Fruit fly (Drosophila melanogaster) whole organism, adult: ENCODE data around the gene PGRP-SB2.

Experiments used
- CG12768 ChIP-seq: fragments of 200-800 bp; sonication (Bioruptor generic); optimal IDR thresholded peaks from 2 replicates; lab custom pipeline; 2017; ENCODE audit warnings: missing biosample characterization, missing genetic modification characterization, mild to moderate bottlenecking, moderate library complexity, missing genetic modification reagents
- CG14711 ChIP-seq: fragments of 200-800 bp; sonication (Bioruptor generic); optimal IDR thresholded peaks from 2 replicates; lab custom pipeline; 2018; ENCODE audit warnings: missing biosample characterization, mild to moderate bottlenecking, missing genetic modification characterization, moderate library complexity
- CG1620 ChIP-seq: fragments of 200-800 bp; sonication (Bioruptor generic); optimal IDR thresholded peaks from 2 replicates; lab custom pipeline; 2016; ENCODE audit warnings: missing biosample characterization, missing genetic modification characterization
- CG33017 ChIP-seq: fragments of 200-800 bp; sonication (Bioruptor generic); optimal IDR thresholded peaks from 2 replicates; lab custom pipeline; 2018; ENCODE audit warnings: missing biosample characterization, mild to moderate bottlenecking, missing genetic modification characterization, moderate library complexity
- Mnt ChIP-seq: fragments of 200-800 bp; sonication (Bioruptor generic); optimal IDR thresholded peaks from 2 replicates; lab custom pipeline; 2016; ENCODE audit warnings: missing biosample characterization, mild to moderate bottlenecking, missing genetic modification characterization
- bab1 ChIP-seq: fragments of 200-800 bp; sonication (Bioruptor generic); optimal IDR thresholded peaks from 3 replicates; lab custom pipeline; 2019; ENCODE audit warnings: missing biosample characterization, mild to moderate bottlenecking, missing genetic modification characterization, moderate library complexity
- cic ChIP-seq: fragments of 200-800 bp; sonication (Bioruptor generic); optimal IDR thresholded peaks from 2 replicates; lab custom pipeline; 2017; ENCODE audit warnings: missing biosample characterization, mild to moderate bottlenecking, missing genetic modification characterization, moderate library complexity
- cnc ChIP-seq, 2 experiments: fragments of >200 bp; optimal IDR thresholded peaks; 2 replicates each; lab custom pipeline; 2017
- kay ChIP-seq: fragments of 200-800 bp; sonication (Bioruptor generic); peaks from one replicate; lab custom pipeline; 2016; ENCODE audit warnings: missing biosample characterization, missing genetic modification characterization, borderline replicate concordance
- tj ChIP-seq: fragments of 200-800 bp; sonication (Bioruptor generic); optimal IDR thresholded peaks from 3 replicates; lab custom pipeline; 2017; ENCODE audit warnings: missing biosample characterization, mild to moderate bottlenecking, missing genetic modification characterization, moderate library complexity
- toe ChIP-seq: fragments of 200-800 bp; sonication (Bioruptor generic); optimal IDR thresholded peaks from 2 replicates; lab custom pipeline; 2016; ENCODE audit warnings: missing biosample characterization, missing genetic modification characterization

- no peak for TF ChIP-seq bab1 (GFP tag; lab: Kevin White, UChicago)
- no peak for TF ChIP-seq CG1620 (GFP tag; lab: Kevin White, UChicago)
- TF ChIP-seq CG14711 (tag; lab: Kevin White, UChicago), result no peak
- TF ChIP-seq cic (GFP tag; lab: Kevin White, UChicago), result no peak
- no peak for TF ChIP-seq Mnt
- peak; percentile 15 for TF ChIP-seq kay
- no peak for TF ChIP-seq cnc (optimal IDR thresholded peaks at IDR 0.05; lab: Kevin White, UChicago)
- TF ChIP-seq tj, result no peak
- no peak for TF ChIP-seq toe (GFP tag; lab: Kevin White, UChicago)
- TF ChIP-seq CG33017 (tag; lab: Kevin White, UChicago), result no peak
- TF ChIP-seq CG12768 (GFP tag; lab: Kevin White, UChicago), result no peak
Measured at dm6 chr3L:16689491-16689890, 36.9 kb upstream of the PGRP-SB2 start.
